Worm (Caenorhabditis elegans) whole organism, late embryonic: Measurements from ENCODE around the gene ttr-8.

Source experiments
- K09A11.1 ChIP-seq: sonication (generic microtip); optimal IDR thresholded peaks from 2 replicates; lab custom pipeline; 2017; ENCODE audit warnings: antibody characterized with exemption, mild to moderate bottlenecking, missing genetic modification characterization, missing compliant biosample characterization; ENCODE audit not compliant: insufficient read depth
- ceh-14 ChIP-seq: sonication (generic microtip); optimal IDR thresholded peaks from 2 replicates; lab custom pipeline; 2016; ENCODE audit warnings: missing genotype, missing genetic modification characterization, missing compliant biosample characterization
- ceh-9 ChIP-seq: sonication (generic microtip); optimal IDR thresholded peaks from 2 replicates; lab custom pipeline; 2016; ENCODE audit warnings: mild to moderate bottlenecking, missing genetic modification characterization, inconsistent platforms, missing compliant biosample characterization
- hlh-13 ChIP-seq: fragments of 200-800 bp; sonication (Bioruptor generic); optimal IDR thresholded peaks from 2 replicates; lab custom pipeline; 2018; ENCODE audit warnings: mild to moderate bottlenecking, missing genetic modification characterization, missing compliant biosample characterization
- pha-4 ChIP-seq: fragments of 150-350 bp; optimal IDR thresholded peaks from 2 replicates; lab custom pipeline; 2018; ENCODE audit warnings: missing biosample characterization, missing genetic modification reagents, missing genetic modification characterization
- pqm-1 ChIP-seq: sonication (generic microtip); optimal IDR thresholded peaks from 2 replicates; lab custom pipeline; 2016; ENCODE audit warnings: missing genetic modification characterization, missing compliant biosample characterization
- rnt-1 ChIP-seq: sonication (generic microtip); optimal IDR thresholded peaks from 2 replicates; lab custom pipeline; 2016; ENCODE audit warnings: missing genetic modification characterization, missing compliant biosample characterization
- tbx-2 ChIP-seq: sonication (generic microtip); optimal IDR thresholded peaks from 2 replicates; lab custom pipeline; 2016; ENCODE audit warnings: missing genetic modification characterization, missing compliant biosample characterization
- unc-3 ChIP-seq, 2 experiments: fragments of 200-800 bp in 1 of 2; sonication (Bioruptor generic) in 1 of 2; sonication (generic microtip) in 1 of 2; conservative IDR thresholded peaks in 1 of 2; optimal IDR thresholded peaks in 1 of 2; 2 replicates each; pipeline versions ENCODE4 v1.3.6 to Lab custom; 2016 to 2022; ENCODE audit warnings: missing compliant biosample characterization in 2 of 2, missing genetic modification characterization in 2 of 2, missing genetic modification reagents in 1 of 2
- unc-42 ChIP-seq: sonication (generic microtip); optimal IDR thresholded peaks from 2 replicates; lab custom pipeline; 2016; ENCODE audit warnings: missing genotype, missing genetic modification characterization, missing compliant biosample characterization
- unc-55 ChIP-seq: sonication (generic microtip); optimal IDR thresholded peaks from 2 replicates; lab custom pipeline; 2017; ENCODE audit warnings: missing biosample characterization, missing genetic modification reagents, missing genetic modification characterization
- unc-86 ChIP-seq: sonication (generic microtip); optimal IDR thresholded peaks from 2 replicates; lab custom pipeline; 2016; ENCODE audit warnings: missing genetic modification characterization, missing compliant biosample characterization

- no peak for TF ChIP-seq hlh-13 (GFP tag; lab: Kevin White, UChicago)
- TF ChIP-seq unc-42 = no peak
- no peak for TF ChIP-seq pqm-1
- TF ChIP-seq unc-55 = no peak
- no peak for TF ChIP-seq tbx-2 (tag; lab: Kevin White, UChicago)
- no peak for TF ChIP-seq rnt-1 (tag; lab: Kevin White, UChicago)
- no peak for TF ChIP-seq ceh-14 (tag; lab: Kevin White, UChicago)
- no peak for TF ChIP-seq pha-4
- no peak for TF ChIP-seq unc-86
- TF ChIP-seq K09A11.1 (tag; lab: Kevin White, UChicago) = no peak
- TF ChIP-seq ceh-9 (tag; lab: Kevin White, UChicago) = no peak
- TF ChIP-seq unc-3 (GFP tag; conservative IDR thresholded peaks at IDR 0.05; lab: Robert Waterston, UW) = no peak
- no peak for TF ChIP-seq unc-3 (tag; optimal IDR thresholded peaks at IDR 0.05; lab: Kevin White, UChicago)
Measured at ce11 chrIII:7542037-7542436, 23.1 kb downstream of the ttr-8 start.
